Worm (Caenorhabditis elegans) whole organism, L3 larva: Measurements from ENCODE around the gene tgn-38.

Source experiments
- ZK546.5 ChIP-seq: sonication (generic microtip); optimal IDR thresholded peaks from 2 replicates; lab custom pipeline; 2017; ENCODE audit warnings: missing biosample characterization, missing genetic modification characterization
- fkh-2 ChIP-seq: fragments of 150-350 bp; optimal IDR thresholded peaks from 2 replicates; lab custom pipeline; 2014; ENCODE audit warnings: missing biosample characterization, missing genetic modification reagents, missing genetic modification characterization
- jun-1 ChIP-seq: fragments of 150-350 bp; optimal IDR thresholded peaks from 2 replicates; lab custom pipeline; 2014; ENCODE audit warnings: missing biosample characterization, missing genetic modification reagents, missing genetic modification characterization
- nhr-12 ChIP-seq: fragments of 150-350 bp; optimal IDR thresholded peaks from 2 replicates; lab custom pipeline; 2014; ENCODE audit warnings: missing biosample characterization, missing genetic modification characterization
- nhr-77 ChIP-seq: fragments of 150-350 bp; optimal IDR thresholded peaks from 2 replicates; lab custom pipeline; 2014; ENCODE audit warnings: missing biosample characterization, missing genetic modification characterization
- unc-39 ChIP-seq: sonication (generic microtip); optimal IDR thresholded peaks from 4 replicates; lab custom pipeline; 2017; ENCODE audit warnings: missing biosample characterization, missing genetic modification characterization

- TF ChIP-seq nhr-77 (no peak), unc-39 (tag; lab: Kevin White, UChicago) (no peak), nhr-12 (tag; lab: Kevin White, UChicago) (no peak), fkh-2 (tag; lab: Kevin White, UChicago) (no peak), jun-1 (tag; lab: Kevin White, UChicago) (no peak), ZK546.5 (no peak)
These were observed 39.6 kb upstream of the tgn-38 start, which contains the start of gene bath-37 for ce11 chrIV:12068590-12068989.
